Worm (Caenorhabditis elegans): ENCODE measurements around the gene clec-129.

Gene clec-129

ce11 chrII:3547282-3547681 is 24.0 kb upstream of the clec-129 start:
- TF ChIP-seq daf-12 (tag; optimal IDR thresholded peaks at IDR 0.05): no peak
- TF ChIP-seq snpc-4 (tag; optimal IDR thresholded peaks at IDR 0.05): no peak
- peak; percentile 6 for TF ChIP-seq skn-1 (tag; optimal IDR thresholded peaks at IDR 0.05)
- TF ChIP-seq lin-15B (tag; optimal IDR thresholded peaks at IDR 0.05): peak; percentile 81
- TF ChIP-seq hmg-11 (tag; optimal IDR thresholded peaks at IDR 0.05): peak; percentile 81
- peak; percentile 23 for TF ChIP-seq elt-1 (tag; optimal IDR thresholded peaks at IDR 0.05)
- TF ChIP-seq nhr-23 (tag; optimal IDR thresholded peaks at IDR 0.05): peak; percentile 29
- TF ChIP-seq nfya-1 (tag; optimal IDR thresholded peaks at IDR 0.05; ENCODE audit: insufficient read depth): peak; percentile 70
- peak; percentile 71 for TF ChIP-seq lin-39 (tag; optimal IDR thresholded peaks at IDR 0.05)

ce11 chrII:3550352-3550751 is 20.9 kb upstream of the clec-129 start, which contains the start of gene W10G11.19:
Gene W10G11.19 (plus strand): TSS chrII:3550652.
- TF ChIP-seq eor-1 (tag; optimal IDR thresholded peaks at IDR 0.05) (no peak), elt-2 (tag; optimal IDR thresholded peaks at IDR 0.05) (peak; percentile 35)

- TF ChIP-seq ceh-28 (tag; optimal IDR thresholded peaks at IDR 0.05) (peak; percentile 29), unc-39 (tag; optimal IDR thresholded peaks at IDR 0.05) (no peak), nfya-1 (tag; optimal IDR thresholded peaks at IDR 0.05; ENCODE audit: insufficient read depth) (peak; percentile 51), pqm-1 (tag; optimal IDR thresholded peaks at IDR 0.05) (no peak), lin-15B (tag; optimal IDR thresholded peaks at IDR 0.05) (peak; percentile 59), fkh-10 (GFP tag; optimal IDR thresholded peaks at IDR 0.05) (no peak), fos-1 (tag; optimal IDR thresholded peaks at IDR 0.05) (no peak), elt-2 (tag; optimal IDR thresholded peaks at IDR 0.05) (peak; percentile 28), tbx-2 (tag; optimal IDR thresholded peaks at IDR 0.05) (peak; percentile 53), snpc-4 (tag; optimal IDR thresholded peaks at IDR 0.05) (peak; percentile 5), fkh-2 (tag; optimal IDR thresholded peaks at IDR 0.05) (no peak), nhr-23 (tag; optimal IDR thresholded peaks at IDR 0.05) (peak; percentile 21)
These were observed 17.8 kb upstream of the clec-129 start, which contains the start of gene dnc-3 for ce11 chrII:3553453-3553852. Gene dnc-3 (plus strand): TSS chrII:3553724.

- TF ChIP-seq egl-27 (tag; optimal IDR thresholded peaks at IDR 0.05) (no peak), ZK546.5 (tag; optimal IDR thresholded peaks at IDR 0.05) (no peak), fos-1 (tag; optimal IDR thresholded peaks at IDR 0.05) (no peak), ceh-28 (tag; optimal IDR thresholded peaks at IDR 0.05) (no peak), nfya-1 (tag; optimal IDR thresholded peaks at IDR 0.05; ENCODE audit: insufficient read depth) (no peak), elt-1 (tag; optimal IDR thresholded peaks at IDR 0.05) (no peak), nhr-23 (tag; optimal IDR thresholded peaks at IDR 0.05) (no peak), skn-1 (tag; optimal IDR thresholded peaks at IDR 0.05) (no peak), ceh-82 (tag; optimal IDR thresholded peaks at IDR 0.05) (no peak), jun-1 (tag; optimal IDR thresholded peaks at IDR 0.05) (no peak), aly-2 (tag; optimal IDR thresholded peaks at IDR 0.05) (no peak), ceh-16 (tag; optimal IDR thresholded peaks at IDR 0.05) (no peak)
These were observed 16.6 kb upstream of the clec-129 start for ce11 chrII:3554673-3555072.

DNA sequence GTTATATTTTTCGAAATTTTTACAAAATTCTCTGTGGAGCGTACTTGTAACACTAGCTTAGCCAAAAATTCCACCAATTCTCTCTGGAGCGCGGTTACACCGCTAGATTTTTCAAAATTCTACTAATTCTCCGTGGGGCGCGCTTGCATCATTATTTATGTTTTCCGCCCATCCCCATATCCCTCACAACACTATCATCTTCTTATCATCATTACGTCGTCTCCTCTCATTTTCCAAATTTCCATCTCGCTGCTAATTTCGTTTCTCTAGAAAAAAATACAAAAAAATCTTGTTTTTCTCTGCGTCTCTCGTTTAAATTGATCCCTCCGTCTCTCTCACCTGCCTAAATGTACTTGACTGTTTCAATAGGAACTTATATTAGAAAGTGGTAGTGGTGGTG is 16.0 kb upstream of the clec-129 start:
- TF ChIP-seq aly-2 (tag; optimal IDR thresholded peaks at IDR 0.05) (no peak), fkh-10 (GFP tag; optimal IDR thresholded peaks at IDR 0.05) (no peak), nhr-43 (tag; optimal IDR thresholded peaks at IDR 0.05; ENCODE audit: poor library complexity, severe bottlenecking) (peak; percentile 12)

DNA sequence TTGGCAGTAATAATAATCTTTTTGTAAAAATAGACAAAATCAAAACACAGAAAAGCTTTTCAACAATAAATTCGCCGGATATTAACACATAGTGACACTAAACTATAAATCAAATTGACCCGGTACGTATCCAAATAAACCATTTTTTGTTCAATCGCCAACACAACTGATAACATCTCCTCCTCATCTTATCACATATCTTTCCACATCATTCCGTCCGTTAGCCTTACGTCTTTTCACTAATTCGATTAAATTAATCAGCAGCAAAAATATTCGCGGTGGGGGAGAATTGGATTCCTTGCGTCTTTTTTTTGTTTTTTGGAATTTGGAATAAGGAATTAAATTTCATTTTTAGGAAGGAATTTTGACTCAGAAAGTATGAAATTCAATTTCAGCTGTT is 14.7 kb upstream of the clec-129 start:
- no peak for TF ChIP-seq ceh-82 (tag; optimal IDR thresholded peaks at IDR 0.05)
- no peak for TF ChIP-seq elt-1 (tag; optimal IDR thresholded peaks at IDR 0.05)
- TF ChIP-seq fkh-10 (GFP tag; optimal IDR thresholded peaks at IDR 0.05): no peak
- TF ChIP-seq ztf-4 (tag; optimal IDR thresholded peaks at IDR 0.05): no peak
- TF ChIP-seq ceh-28 (tag; optimal IDR thresholded peaks at IDR 0.05): no peak
- TF ChIP-seq daf-12 (tag; optimal IDR thresholded peaks at IDR 0.05): no peak
- TF ChIP-seq nhr-28 (tag; optimal IDR thresholded peaks at IDR 0.05): no peak

DNA sequence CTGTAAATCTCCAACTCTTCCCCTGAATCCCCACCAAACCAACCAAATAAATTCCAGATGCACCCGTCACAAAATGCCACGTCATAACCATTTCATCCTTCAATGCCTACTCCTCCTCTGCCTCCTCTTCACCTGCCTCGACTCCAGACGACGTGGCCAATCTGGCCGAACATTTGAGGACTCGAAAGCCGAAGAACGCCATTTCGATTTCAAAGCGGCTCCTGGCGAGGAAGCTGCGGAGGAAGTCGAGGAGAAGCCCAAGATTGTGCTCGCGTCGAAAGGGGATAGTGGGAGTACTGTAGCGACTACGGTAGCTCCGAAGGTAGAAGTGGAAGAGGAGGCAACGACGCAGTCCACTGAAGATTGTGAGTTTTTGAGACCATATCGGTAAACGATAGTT is 13.9 kb upstream of the clec-129 start, which contains the start of gene lgc-45:
TSS of gene lgc-45 (plus strand) at position 56 of the 400 bp plus-strand sequence.
- TF ChIP-seq nhr-67 (tag; optimal IDR thresholded peaks at IDR 0.05): no peak
- TF ChIP-seq fkh-10 (GFP tag; optimal IDR thresholded peaks at IDR 0.05): no peak
- TF ChIP-seq nhr-23 (tag; optimal IDR thresholded peaks at IDR 0.05): no peak
- no peak for TF ChIP-seq fkh-2 (tag; optimal IDR thresholded peaks at IDR 0.05)
- no peak for TF ChIP-seq elt-3 (tag; optimal IDR thresholded peaks at IDR 0.05)
